Worm (Caenorhabditis elegans) whole organism, mixed stage, embryonic: ENCODE data around the gene vps-53.

Source experiments
- M03D4.4 ChIP-seq: sonication (generic microtip); optimal IDR thresholded peaks from 2 replicates; lab custom pipeline; 2017; ENCODE audit warnings: mild to moderate bottlenecking, missing genetic modification characterization, missing compliant biosample characterization
- bed-3 ChIP-seq: fragments of 200-800 bp; sonication (Bioruptor generic); optimal IDR thresholded peaks from 3 replicates; lab custom pipeline; 2018; ENCODE audit warnings: mild to moderate bottlenecking, missing genetic modification characterization, moderate library complexity, missing compliant biosample characterization
- blmp-1 ChIP-seq: fragments of 150-350 bp; optimal IDR thresholded peaks from 2 replicates; lab custom pipeline; 2014; ENCODE audit warnings: missing biosample characterization, missing genetic modification characterization
- ceh-39 ChIP-seq: fragments of 150-350 bp; optimal IDR thresholded peaks from 2 replicates; lab custom pipeline; 2014; ENCODE audit warnings: missing biosample characterization, missing genetic modification characterization
- ceh-43 ChIP-seq: fragments of 200-800 bp; sonication (Bioruptor generic); optimal IDR thresholded peaks from 2 replicates; lab custom pipeline; 2018; ENCODE audit warnings: mild to moderate bottlenecking, missing genetic modification characterization, moderate library complexity, missing compliant biosample characterization
- ceh-83 ChIP-seq: fragments of 200-800 bp; sonication (Bioruptor generic); optimal IDR thresholded peaks from 2 replicates; lab custom pipeline; 2018; ENCODE audit warnings: mild to moderate bottlenecking, missing genetic modification characterization, missing compliant biosample characterization
- ces-1 ChIP-seq: fragments of 150-350 bp; optimal IDR thresholded peaks from 2 replicates; lab custom pipeline; 2014; ENCODE audit warnings: missing biosample characterization, missing genetic modification reagents, missing genetic modification characterization
- cnd-1 ChIP-seq: fragments of 200-800 bp; sonication (Bioruptor generic); optimal IDR thresholded peaks from 2 replicates; lab custom pipeline; 2018; ENCODE audit warnings: mild to moderate bottlenecking, missing genetic modification characterization, missing compliant biosample characterization
- elt-1 ChIP-seq: sonication (generic microtip); optimal IDR thresholded peaks from 2 replicates; lab custom pipeline; 2017; ENCODE audit warnings: missing genetic modification characterization, mild to moderate bottlenecking, missing compliant biosample characterization, antibody characterized with exemption, moderate library complexity, borderline replicate concordance; ENCODE audit not compliant: insufficient read depth
- elt-3 ChIP-seq: fragments of 150-350 bp; optimal IDR thresholded peaks from 2 replicates; lab custom pipeline; 2014; ENCODE audit warnings: missing biosample characterization, missing genetic modification characterization
- flh-1 ChIP-seq: fragments of 200-800 bp; sonication (Bioruptor generic); optimal IDR thresholded peaks from 2 replicates; lab custom pipeline; 2018; ENCODE audit warnings: mild to moderate bottlenecking, missing genetic modification characterization, moderate library complexity, missing compliant biosample characterization
- ham-2 ChIP-seq: fragments of 200-800 bp; sonication (Bioruptor generic); optimal IDR thresholded peaks from 2 replicates; lab custom pipeline; 2018; ENCODE audit warnings: mild to moderate bottlenecking, missing genetic modification characterization, missing compliant biosample characterization
- hlh-1 ChIP-seq: fragments of 150-350 bp; optimal IDR thresholded peaks from 2 replicates; lab custom pipeline; 2014; ENCODE audit warnings: missing biosample characterization, missing genetic modification reagents, missing genetic modification characterization
- lin-13 ChIP-seq: fragments of 150-350 bp; optimal IDR thresholded peaks from 2 replicates; lab custom pipeline; 2014; ENCODE audit warnings: missing biosample characterization, missing genetic modification characterization
- lin-32 ChIP-seq: fragments of 200-800 bp; sonication (Bioruptor generic); optimal IDR thresholded peaks from 2 replicates; lab custom pipeline; 2018; ENCODE audit warnings: mild to moderate bottlenecking, missing genetic modification characterization, missing compliant biosample characterization
- lsy-2 ChIP-seq: fragments of 150-350 bp; optimal IDR thresholded peaks from 2 replicates; lab custom pipeline; 2014; ENCODE audit warnings: missing biosample characterization, missing genetic modification characterization
- mab-5 ChIP-seq: fragments of 150-350 bp; optimal IDR thresholded peaks from 2 replicates; lab custom pipeline; 2014; ENCODE audit warnings: missing biosample characterization, missing genetic modification characterization
- mep-1 ChIP-seq: fragments of 150-350 bp; optimal IDR thresholded peaks from 2 replicates; lab custom pipeline; 2017; ENCODE audit warnings: missing biosample characterization, missing genetic modification reagents, missing genetic modification characterization, inconsistent platforms
- nhr-12 ChIP-seq: fragments of 150-350 bp; optimal IDR thresholded peaks from 2 replicates; lab custom pipeline; 2014; ENCODE audit warnings: missing biosample characterization, missing genetic modification characterization
- nhr-2 ChIP-seq: fragments of 150-350 bp; optimal IDR thresholded peaks from 2 replicates; lab custom pipeline; 2014; ENCODE audit warnings: missing biosample characterization, missing genetic modification characterization
- nhr-237 ChIP-seq: fragments of 150-350 bp; optimal IDR thresholded peaks from 2 replicates; lab custom pipeline; 2014; ENCODE audit warnings: missing biosample characterization, missing genetic modification characterization
- nhr-76 ChIP-seq: sonication (generic microtip); optimal IDR thresholded peaks from 2 replicates; lab custom pipeline; 2017; ENCODE audit warnings: missing biosample characterization, missing genetic modification characterization
- pha-4 ChIP-seq: fragments of 150-350 bp; optimal IDR thresholded peaks from 2 replicates; lab custom pipeline; 2018; ENCODE audit warnings: missing biosample characterization, missing genetic modification reagents, missing genetic modification characterization
- sem-2 ChIP-seq: fragments of 200-800 bp; sonication (Bioruptor generic); optimal IDR thresholded peaks from 2 replicates; lab custom pipeline; 2018; ENCODE audit warnings: mild to moderate bottlenecking, missing genetic modification characterization, missing compliant biosample characterization
- snpc-4 ChIP-seq: fragments of 150-350 bp; optimal IDR thresholded peaks from 2 replicates; lab custom pipeline; 2014; ENCODE audit warnings: missing biosample characterization, missing genetic modification characterization
- sptf-1 ChIP-seq: sonication (generic microtip); optimal IDR thresholded peaks from 2 replicates; lab custom pipeline; 2017; ENCODE audit warnings: mild to moderate bottlenecking, missing genetic modification characterization, moderate library complexity, missing compliant biosample characterization
- tbx-8 ChIP-seq: fragments of 200-800 bp; sonication (Bioruptor generic); optimal IDR thresholded peaks from 2 replicates; lab custom pipeline; 2018; ENCODE audit warnings: mild to moderate bottlenecking, missing genetic modification characterization, moderate library complexity, missing compliant biosample characterization
- unc-120 ChIP-seq: sonication (generic microtip); optimal IDR thresholded peaks from 2 replicates; lab custom pipeline; 2017; ENCODE audit warnings: missing genetic modification characterization, missing compliant biosample characterization; ENCODE audit not compliant: poor library complexity, severe bottlenecking
- unc-39 ChIP-seq: fragments of 150-350 bp; optimal IDR thresholded peaks from 2 replicates; lab custom pipeline; 2014; ENCODE audit warnings: missing biosample characterization, missing genetic modification characterization
- unc-62 ChIP-seq: fragments of 150-350 bp; optimal IDR thresholded peaks from 2 replicates; lab custom pipeline; 2014; ENCODE audit warnings: missing biosample characterization, missing genetic modification reagents, missing genetic modification characterization
- zip-8 ChIP-seq: fragments of 150-350 bp; optimal IDR thresholded peaks from 2 replicates; lab custom pipeline; 2014; ENCODE audit warnings: missing biosample characterization, missing genetic modification characterization

vps-53 gene

ce11 chrIII:9748694-9749093 lies 8.6 kb downstream of the vps-53 start, which contains the start of gene T05G5.4:
TSS of gene T05G5.4 (plus strand) at chrIII:9748934.
- TF ChIP-seq sptf-1 (tag; lab: Kevin White, UChicago) (no peak), blmp-1 (tag; lab: Kevin White, UChicago) (no peak), ceh-39 (tag; lab: Kevin White, UChicago) (no peak), nhr-237 (tag; lab: Kevin White, UChicago) (no peak), elt-1 (tag; lab: Kevin White, UChicago) (no peak), tbx-8 (no peak), nhr-2 (tag; lab: Kevin White, UChicago) (no peak), zip-8 (tag; lab: Kevin White, UChicago) (no peak), nhr-12 (no peak), mep-1 (tag; lab: Kevin White, UChicago) (no peak), ham-2 (GFP tag; lab: Kevin White, UChicago) (no peak), nhr-76 (no peak), M03D4.4 (no peak), lin-32 (no peak), elt-3 (tag; lab: Kevin White, UChicago) (no peak), flh-1 (GFP tag; lab: Kevin White, UChicago) (no peak), hlh-1 (tag; lab: Kevin White, UChicago) (no peak), lsy-2 (tag; lab: Kevin White, UChicago) (no peak), unc-120 (tag; lab: Kevin White, UChicago) (no peak)

- TF ChIP-seq lsy-2 (tag; lab: Kevin White, UChicago) (peak; percentile 37), lin-13 (tag; lab: Kevin White, UChicago) (no peak), nhr-237 (tag; lab: Kevin White, UChicago) (peak; percentile 21), mep-1 (tag; lab: Kevin White, UChicago) (peak; percentile 63), pha-4 (tag; lab: Kevin White, UChicago) (peak; percentile 15), tbx-8 (no peak), ces-1 (GFP tag; lab: Kevin White, UChicago) (peak; percentile 41), unc-120 (tag; lab: Kevin White, UChicago) (peak; percentile 49)
Observed at ce11 chrIII:9747133-9747532, 10.2 kb downstream of the vps-53 start, which contains the start of the genes iff-1 and cdk-1. TSS of gene iff-1 (minus strand) at chrIII:9747193. TSS of gene cdk-1 (plus strand) at chrIII:9747472.

- TF ChIP-seq lin-13 (tag; lab: Kevin White, UChicago): no peak
- no peak for TF ChIP-seq ceh-83
- TF ChIP-seq snpc-4 (tag; lab: Kevin White, UChicago): no peak
- TF ChIP-seq ceh-43 (GFP tag; lab: Kevin White, UChicago): no peak
- TF ChIP-seq bed-3 (GFP tag; lab: Kevin White, UChicago): no peak
- TF ChIP-seq nhr-237 (tag; lab: Kevin White, UChicago): no peak
- no peak for TF ChIP-seq elt-1 (tag; lab: Kevin White, UChicago)
- no peak for TF ChIP-seq lsy-2 (tag; lab: Kevin White, UChicago)
- TF ChIP-seq ces-1 (GFP tag; lab: Kevin White, UChicago): no peak
- no peak for TF ChIP-seq nhr-2 (tag; lab: Kevin White, UChicago)
- no peak for TF ChIP-seq unc-120 (tag; lab: Kevin White, UChicago)
- no peak for TF ChIP-seq hlh-1 (tag; lab: Kevin White, UChicago)
- no peak for TF ChIP-seq nhr-12
- TF ChIP-seq lin-32: no peak
- TF ChIP-seq blmp-1 (tag; lab: Kevin White, UChicago): no peak
- no peak for TF ChIP-seq unc-39 (tag; lab: Kevin White, UChicago)
- no peak for TF ChIP-seq ham-2 (GFP tag; lab: Kevin White, UChicago)
- TF ChIP-seq M03D4.4: no peak
- TF ChIP-seq, all 35 proteins: peak for 0
Observed at ce11 chrIII:9746665-9747064, 10.6 kb downstream of the vps-53 start.

- TF ChIP-seq bed-3 (GFP tag; lab: Kevin White, UChicago) (no peak), ceh-83 (no peak), lin-13 (tag; lab: Kevin White, UChicago) (no peak), zip-8 (tag; lab: Kevin White, UChicago) (no peak), unc-62 (GFP tag; lab: Kevin White, UChicago) (peak; percentile 20), lin-32 (no peak), mab-5 (tag; lab: Kevin White, UChicago) (no peak)
Observed at ce11 chrIII:9745333-9745897, 11.9 kb downstream of the vps-53 start.

- TF ChIP-seq ceh-39 (tag; lab: Kevin White, UChicago) (no peak), lin-32 (no peak), zip-8 (tag; lab: Kevin White, UChicago) (no peak), unc-120 (tag; lab: Kevin White, UChicago) (peak; percentile 67), sem-2 (no peak), lsy-2 (tag; lab: Kevin White, UChicago) (no peak), cnd-1 (tag; lab: Kevin White, UChicago) (no peak), ceh-83 (no peak), unc-62 (GFP tag; lab: Kevin White, UChicago) (peak; percentile 68), sptf-1 (tag; lab: Kevin White, UChicago) (no peak), ham-2 (GFP tag; lab: Kevin White, UChicago) (no peak), hlh-1 (tag; lab: Kevin White, UChicago) (peak; percentile 51), ces-1 (GFP tag; lab: Kevin White, UChicago) (no peak), nhr-76 (no peak)
Observed at ce11 chrIII:9744525-9744924, 12.8 kb downstream of the vps-53 start.
